Worm (Caenorhabditis elegans): Measurements from ENCODE around the gene K08E4.8.

ce11 chrIV:12084178-12084577 lies 23.0 kb upstream of the K08E4.8 start, which contains the start of gene repo-1:
- TF ChIP-seq ets-4 (tag; optimal IDR thresholded peaks at IDR 0.05) (no peak), nfya-1 (tag; optimal IDR thresholded peaks at IDR 0.05) (no peak)

Measured in whole organism, late embryonic.